Worm (Caenorhabditis elegans) whole organism, L4 larva: ENCODE data around the gene nfx-1.

Experiments used
- F10B5.3 ChIP-seq: sonication (generic microtip); optimal IDR thresholded peaks from 2 replicates; lab custom pipeline; 2016; ENCODE audit warnings: mild to moderate bottlenecking, missing genetic modification characterization, missing compliant biosample characterization
- F44E2.7 ChIP-seq: fragments of 200-800 bp; sonication (Bioruptor generic); IDR thresholded peaks from 2 replicates; pipeline ENCODE4 v2.1.2; 2022; ENCODE audit warnings: missing genetic modification characterization, missing compliant biosample characterization
- F49E8.2 ChIP-seq: sonication (generic microtip); optimal IDR thresholded peaks from 2 replicates; lab custom pipeline; 2016; ENCODE audit warnings: missing compliant biosample characterization, mild to moderate bottlenecking, missing genetic modification characterization, borderline replicate concordance
- T20F7.1 ChIP-seq: fragments of 200-800 bp; sonication (Bioruptor generic); optimal IDR thresholded peaks from 2 replicates; lab custom pipeline; 2018; ENCODE audit warnings: mild to moderate bottlenecking, missing genetic modification characterization, missing compliant biosample characterization
- T26A8.4 ChIP-seq: fragments of 200-800 bp; sonication (Bioruptor generic); IDR thresholded peaks from 2 replicates; pipeline ENCODE4 v1.3.6; 2022; ENCODE audit warnings: missing genetic modification characterization, missing compliant biosample characterization
- Y75B8A.6 ChIP-seq: fragments of 200-800 bp; sonication (Bioruptor generic); IDR thresholded peaks from 2 replicates; pipeline ENCODE4 v1.3.6; 2022; ENCODE audit warnings: missing genetic modification reagents, missing genetic modification characterization, missing compliant biosample characterization
- ZK337.2 ChIP-seq: fragments of 200-800 bp; sonication (Bioruptor generic); IDR thresholded peaks from 2 replicates; pipeline ENCODE4 v1.3.6; 2022; ENCODE audit warnings: missing genetic modification reagents, missing genetic modification characterization, missing compliant biosample characterization
- ZK546.5 ChIP-seq, 2 experiments: sonication (generic microtip); optimal IDR thresholded peaks; 2 replicates each; lab custom pipeline; 2017; ENCODE audit warnings: missing biosample characterization in 2 of 2, missing genetic modification characterization in 2 of 2
- aha-1 ChIP-seq: fragments of 150-350 bp; peaks from one replicate; lab custom pipeline; 2014; ENCODE audit warnings: missing biosample characterization, missing genetic modification characterization
- aly-2 ChIP-seq: sonication (generic microtip); optimal IDR thresholded peaks from 2 replicates; lab custom pipeline; 2018; ENCODE audit warnings: missing biosample characterization, missing genetic modification characterization
- ama-1 ChIP-seq: fragments of 150-350 bp; optimal IDR thresholded peaks from 2 replicates; lab custom pipeline; 2014; ENCODE audit warnings: inconsistent platforms, mixed read lengths
- arid-1 ChIP-seq: fragments of 200-800 bp; sonication (Bioruptor generic); conservative IDR thresholded peaks from 2 replicates; pipeline ENCODE4 v1.3.6; 2022; ENCODE audit warnings: missing genetic modification reagents, missing genetic modification characterization, missing compliant biosample characterization
- attf-4 ChIP-seq: sonication (generic microtip); optimal IDR thresholded peaks from 3 replicates; lab custom pipeline; 2017; ENCODE audit warnings: missing biosample characterization, missing genetic modification characterization
- ceh-20 ChIP-seq: fragments of 200-800 bp; sonication (Bioruptor generic); IDR thresholded peaks from 2 replicates; pipeline ENCODE4 v1.3.6; 2022; ENCODE audit warnings: missing genetic modification reagents, missing genetic modification characterization, missing compliant biosample characterization
- ceh-32 ChIP-seq: sonication (generic microtip); optimal IDR thresholded peaks from 2 replicates; lab custom pipeline; 2016; ENCODE audit warnings: mild to moderate bottlenecking, missing genetic modification characterization, missing compliant biosample characterization; ENCODE audit not compliant: poor library complexity
- ceh-44 ChIP-seq: fragments of 200-800 bp; sonication (Bioruptor generic); IDR thresholded peaks from 2 replicates; pipeline ENCODE4 v1.3.6; 2022; ENCODE audit warnings: missing genetic modification reagents, missing genetic modification characterization, missing compliant biosample characterization
- ceh-62 ChIP-seq: sonication (generic microtip); optimal IDR thresholded peaks from 2 replicates; lab custom pipeline; 2017; ENCODE audit warnings: missing biosample characterization, missing genetic modification characterization
- ctbp-1 ChIP-seq: fragments of 200-800 bp; sonication (Bioruptor generic); IDR thresholded peaks from 2 replicates; pipeline ENCODE4 v1.3.6; 2022; ENCODE audit warnings: missing genetic modification reagents, missing genetic modification characterization, missing compliant biosample characterization
- dmd-9 ChIP-seq: fragments of 200-800 bp; sonication (Bioruptor generic); IDR thresholded peaks from 2 replicates; pipeline ENCODE4 v1.3.6; 2022; ENCODE audit warnings: missing genetic modification reagents, missing genetic modification characterization, missing compliant biosample characterization
- duxl-1 ChIP-seq: sonication (generic microtip); optimal IDR thresholded peaks from 2 replicates; lab custom pipeline; 2016; ENCODE audit warnings: mild to moderate bottlenecking, missing genetic modification characterization, moderate library complexity, missing compliant biosample characterization; ENCODE audit not compliant: poor library complexity
- egl-27 ChIP-seq: sonication (generic microtip); optimal IDR thresholded peaks from 3 replicates; lab custom pipeline; 2017; ENCODE audit warnings: missing biosample characterization, missing genetic modification reagents, missing genetic modification characterization
- egl-43 ChIP-seq: fragments of 200-800 bp; sonication (Bioruptor generic); IDR thresholded peaks from 2 replicates; pipeline ENCODE4 v1.3.6; 2022; ENCODE audit warnings: missing genetic modification reagents, missing genetic modification characterization, missing compliant biosample characterization
- gei-8 ChIP-seq: fragments of 200-800 bp; sonication (Bioruptor generic); optimal IDR thresholded peaks from 2 replicates; lab custom pipeline; 2018; ENCODE audit warnings: mild to moderate bottlenecking, missing genetic modification characterization, missing compliant biosample characterization
- hlh-11 ChIP-seq: fragments of 200-800 bp; sonication (Bioruptor generic); optimal IDR thresholded peaks from 2 replicates; lab custom pipeline; 2018; ENCODE audit warnings: mild to moderate bottlenecking, missing genetic modification characterization, missing compliant biosample characterization
- hlh-30 ChIP-seq: sonication (generic microtip); optimal IDR thresholded peaks from 2 replicates; lab custom pipeline; 2017; ENCODE audit warnings: antibody characterized with exemption, mild to moderate bottlenecking, missing genetic modification characterization, missing compliant biosample characterization; ENCODE audit not compliant: insufficient read depth
- hmg-1.1 ChIP-seq: fragments of 200-800 bp; sonication (Bioruptor generic); IDR thresholded peaks from 2 replicates; pipeline ENCODE4 v1.3.6; 2022; ENCODE audit warnings: missing genetic modification reagents, missing genetic modification characterization, missing compliant biosample characterization
- jun-1 ChIP-seq: fragments of 150-350 bp; optimal IDR thresholded peaks from 2 replicates; lab custom pipeline; 2014; ENCODE audit warnings: missing biosample characterization, missing genetic modification reagents, missing genetic modification characterization
- lin-1 ChIP-seq: fragments of 200-800 bp; sonication (Bioruptor generic); IDR thresholded peaks from 2 replicates; pipeline ENCODE4 v1.3.6; 2022; ENCODE audit warnings: missing genetic modification reagents, missing genetic modification characterization, missing compliant biosample characterization
- lin-13 ChIP-seq: fragments of 150-350 bp; optimal IDR thresholded peaks from 2 replicates; lab custom pipeline; 2014; ENCODE audit warnings: missing biosample characterization, missing genetic modification reagents, missing genetic modification characterization
- lin-29 ChIP-seq: fragments of 200-800 bp; sonication (Bioruptor generic); IDR thresholded peaks from 2 replicates; pipeline ENCODE4 v1.3.6; 2022; ENCODE audit warnings: missing genetic modification reagents, missing genetic modification characterization, missing compliant biosample characterization
- lin-39 ChIP-seq: fragments of 150-350 bp; optimal IDR thresholded peaks from 2 replicates; lab custom pipeline; 2014; ENCODE audit warnings: missing biosample characterization, missing genetic modification reagents, missing genetic modification characterization
- madf-5 ChIP-seq, 2 experiments: fragments of 200-800 bp; sonication (Bioruptor generic); IDR thresholded peaks; 2 replicates each; pipeline ENCODE4 v1.3.6; 2022; ENCODE audit warnings: missing compliant biosample characterization in 2 of 2, missing genetic modification characterization in 2 of 2
- mxl-3 ChIP-seq: fragments of 200-800 bp; sonication (Bioruptor generic); optimal IDR thresholded peaks from 2 replicates; lab custom pipeline; 2018; ENCODE audit warnings: mild to moderate bottlenecking, missing genetic modification characterization, missing compliant biosample characterization
- nhr-10 ChIP-seq: fragments of 150-350 bp; optimal IDR thresholded peaks from 2 replicates; lab custom pipeline; 2014; ENCODE audit warnings: missing biosample characterization, missing genetic modification characterization
- nhr-111 ChIP-seq: fragments of 200-800 bp; sonication (Bioruptor generic); optimal IDR thresholded peaks from 2 replicates; lab custom pipeline; 2018; ENCODE audit warnings: mild to moderate bottlenecking, missing genetic modification characterization, missing compliant biosample characterization
- nhr-237 ChIP-seq: sonication (generic microtip); optimal IDR thresholded peaks from 2 replicates; lab custom pipeline; 2017; ENCODE audit warnings: missing biosample characterization, missing genetic modification characterization
- nhr-28 ChIP-seq: fragments of 150-350 bp; optimal IDR thresholded peaks from 2 replicates; lab custom pipeline; 2014; ENCODE audit warnings: missing biosample characterization, missing genetic modification characterization
- nhr-48 ChIP-seq: sonication (generic microtip); optimal IDR thresholded peaks from 2 replicates; lab custom pipeline; 2016; ENCODE audit warnings: mild to moderate bottlenecking, missing genetic modification characterization, missing compliant biosample characterization
- nhr-77 ChIP-seq: fragments of 150-350 bp; optimal IDR thresholded peaks from 2 replicates; lab custom pipeline; 2014; ENCODE audit warnings: missing biosample characterization, missing genetic modification characterization
- pha-4 ChIP-seq, 2 experiments: fragments of 150-350 bp in 1 of 2; fragments of 200-800 bp in 1 of 2; sonication (Bioruptor generic) in 1 of 2; IDR thresholded peaks in 1 of 2; optimal IDR thresholded peaks in 1 of 2; 2 replicates each; pipeline versions ENCODE4 v1.3.6 to Lab custom; 2014 to 2022; ENCODE audit warnings: missing genetic modification characterization in 2 of 2, missing genetic modification reagents in 2 of 2, missing biosample characterization in 1 of 2, missing compliant biosample characterization in 1 of 2
- pqm-1 ChIP-seq: sonication (generic microtip); optimal IDR thresholded peaks from 2 replicates; lab custom pipeline; 2017; ENCODE audit warnings: missing biosample characterization, missing genetic modification characterization
- rbr-2 ChIP-seq: sonication (generic microtip); optimal IDR thresholded peaks from 2 replicates; lab custom pipeline; 2016; ENCODE audit warnings: missing genotype, missing genetic modification characterization, missing compliant biosample characterization
- skn-1 ChIP-seq: fragments of 150-350 bp; optimal IDR thresholded peaks from 2 replicates; lab custom pipeline; 2014; ENCODE audit warnings: missing biosample characterization, missing genetic modification characterization
- snpc-4 ChIP-seq: fragments of 150-350 bp; optimal IDR thresholded peaks from 2 replicates; lab custom pipeline; 2014; ENCODE audit warnings: missing biosample characterization, missing genetic modification characterization
- unc-39 ChIP-seq: sonication (generic microtip); optimal IDR thresholded peaks from 2 replicates; lab custom pipeline; 2017; ENCODE audit warnings: missing biosample characterization, missing genetic modification characterization
- vab-7 ChIP-seq: fragments of 200-800 bp; sonication (Bioruptor generic); IDR thresholded peaks from 2 replicates; pipeline ENCODE4 v1.3.6; 2022; ENCODE audit warnings: missing genetic modification reagents, missing genetic modification characterization, missing compliant biosample characterization
- zfp-2 ChIP-seq: sonication (generic microtip); optimal IDR thresholded peaks from 2 replicates; lab custom pipeline; 2016; ENCODE audit warnings: mild to moderate bottlenecking, missing genetic modification characterization, missing compliant biosample characterization
- zfp-3 ChIP-seq: fragments of 200-800 bp; sonication (Bioruptor generic); conservative IDR thresholded peaks from 2 replicates; pipeline ENCODE4 v1.3.6; 2022; ENCODE audit warnings: missing genetic modification reagents, missing genetic modification characterization, missing compliant biosample characterization
- zip-11 ChIP-seq: fragments of 200-800 bp; sonication (Bioruptor generic); IDR thresholded peaks from 2 replicates; pipeline ENCODE4 v1.3.6; 2022; ENCODE audit warnings: missing genetic modification characterization, missing compliant biosample characterization
- zip-2 ChIP-seq: fragments of 150-350 bp; optimal IDR thresholded peaks from 2 replicates; lab custom pipeline; 2014; ENCODE audit warnings: missing biosample characterization, missing genetic modification characterization
- ztf-11 ChIP-seq: fragments of 150-350 bp; optimal IDR thresholded peaks from 2 replicates; lab custom pipeline; 2014; ENCODE audit warnings: missing biosample characterization, missing genetic modification characterization
- ztf-7 ChIP-seq: fragments of 150-350 bp; optimal IDR thresholded peaks from 2 replicates; lab custom pipeline; 2014; ENCODE audit warnings: missing biosample characterization, missing genetic modification characterization

Gene nfx-1

ce11 chrIII:6420995-6421404, 45.8 kb downstream of the nfx-1 start (continued):
- TF ChIP-seq egl-43 (GFP tag; lab: Robert Waterston, UW) (peak; percentile 88), ceh-32 (tag; lab: Kevin White, UChicago) (no peak), F10B5.3 (tag; lab: Kevin White, UChicago) (peak; percentile 34), hlh-30 (tag; lab: Kevin White, UChicago) (peak; percentile 97), attf-4 (tag; lab: Kevin White, UChicago) (no peak), zfp-3 (GFP tag; lab: Robert Waterston, UW) (peak; percentile 88), unc-39 (no peak), zfp-2 (tag; lab: Kevin White, UChicago) (no peak), hmg-1.1 (GFP tag; lab: Robert Waterston, UW) (peak; percentile 97), T20F7.1 (GFP tag; lab: Kevin White, UChicago) (peak; percentile 76), lin-13 (GFP tag; lab: Kevin White, UChicago) (peak; percentile 10), snpc-4 (tag; lab: Kevin White, UChicago) (no peak), T26A8.4 (peak; percentile 93), dmd-9 (peak; percentile 73; the same call in 1 of the 2 replicates), skn-1 (no peak), aha-1 (tag; lab: Kevin White, UChicago) (peak; percentile 97), Y75B8A.6 (GFP tag; lab: Robert Waterston, UW) (0 out of 2 replicates have a peak, but pooled peaks have one; percentile 22), zip-2 (tag; lab: Kevin White, UChicago) (no peak), ZK337.2 (GFP tag; lab: Robert Waterston, UW) (0 out of 2 replicates have a peak, but pooled peaks have one; percentile 39), ceh-44 (GFP tag; lab: Robert Waterston, UW) (no peak), ceh-62 (tag; lab: Kevin White, UChicago) (no peak), lin-1 (GFP tag; lab: Robert Waterston, UW) (peak; percentile 95), nhr-10 (tag; lab: Kevin White, UChicago) (no peak), lin-39 (tag; lab: Kevin White, UChicago) (no peak), nhr-28 (tag; lab: Kevin White, UChicago) (peak; percentile 86), rbr-2 (peak; percentile 84), ctbp-1 (GFP tag; lab: Robert Waterston, UW) (peak; percentile 56; the same call in 1 of the 2 replicates), ceh-20 (GFP tag; lab: Robert Waterston, UW) (peak; percentile 90), nhr-237 (tag; lab: Kevin White, UChicago) (no peak), pha-4 (GFP tag; IDR thresholded peaks at IDR 0.05; lab: Robert Waterston, UW) (peak; percentile 92), pha-4 (tag; optimal IDR thresholded peaks at IDR 0.05; lab: Kevin White, UChicago) (no peak), lin-29 (GFP tag; lab: Robert Waterston, UW) (no peak), duxl-1 (tag; lab: Kevin White, UChicago) (peak; percentile 46), arid-1 (peak; percentile 78; the same call in 1 of the 2 replicates), ZK546.5 (tag; optimal IDR thresholded peaks at IDR 0.05; lab: Kevin White, UChicago) (no peak), ztf-7 (no peak), jun-1 (tag; lab: Kevin White, UChicago) (peak; percentile 27), aly-2 (tag; lab: Kevin White, UChicago) (no peak), ztf-11 (no peak), vab-7 (GFP tag; lab: Robert Waterston, UW) (no peak), ama-1 (lab: Kevin White, UChicago) (no peak), pqm-1 (tag; lab: Kevin White, UChicago) (no peak), gei-8 (GFP tag; lab: Kevin White, UChicago) (peak; percentile 74), mxl-3 (GFP tag; lab: Kevin White, UChicago) (peak; percentile 98), zip-11 (GFP tag; lab: Robert Waterston, UW) (no peak), madf-5 (GFP tag; IDR thresholded peaks at IDR 0.05; lab: Robert Waterston, UW) (no peak), F49E8.2 (no peak), nhr-77 (tag; lab: Kevin White, UChicago) (peak; percentile 10), hlh-11 (tag; lab: Kevin White, UChicago) (peak; percentile 99), F44E2.7 (no peak), egl-27 (no peak), nhr-111 (GFP tag; lab: Kevin White, UChicago) (no peak), nhr-48 (tag; lab: Kevin White, UChicago) (peak; percentile 93)
